Worm (Caenorhabditis elegans): ENCODE results near the gene pho-5.
A peak's percentile ranks its signal among the peaks of the same experiment; 100 is the strongest.

The pho-5 gene

ce11 chrIII:7271083-7271482 lies 14.6 kb downstream of the pho-5 start:
- TF ChIP-seq pros-1 (tag; optimal IDR thresholded peaks at IDR 0.05) (no peak), sdc-2 (tag; optimal IDR thresholded peaks at IDR 0.05) (no peak), pha-4 (tag; optimal IDR thresholded peaks at IDR 0.05) (no peak), F13H6.1 (tag; optimal IDR thresholded peaks at IDR 0.05) (no peak), ceh-24 (tag; optimal IDR thresholded peaks at IDR 0.05) (no peak), syd-9 (tag; optimal IDR thresholded peaks at IDR 0.05) (no peak)

- TF ChIP-seq mec-3 (tag; optimal IDR thresholded peaks at IDR 0.05; ENCODE audit: borderline replicate concordance), result no peak
- TF ChIP-seq nhr-232 (tag; optimal IDR thresholded peaks at IDR 0.05), result no peak
- no peak for TF ChIP-seq fax-1 (tag; optimal IDR thresholded peaks at IDR 0.05)
- no peak for TF ChIP-seq tbx-7 (tag; optimal IDR thresholded peaks at IDR 0.05)
- TF ChIP-seq pax-1 (tag; optimal IDR thresholded peaks at IDR 0.05), result no peak
- TF ChIP-seq gmeb-2 (tag; optimal IDR thresholded peaks at IDR 0.05), result no peak
- TF ChIP-seq tbx-2 (tag; optimal IDR thresholded peaks at IDR 0.05), result no peak
- no peak for TF ChIP-seq ceh-9 (tag; optimal IDR thresholded peaks at IDR 0.05)
- no peak for TF ChIP-seq ceh-31 (tag; optimal IDR thresholded peaks at IDR 0.05)
- no peak for TF ChIP-seq hlh-13 (GFP tag; optimal IDR thresholded peaks at IDR 0.05)
- no peak for TF ChIP-seq ceh-30 (tag; optimal IDR thresholded peaks at IDR 0.05)
- TF ChIP-seq pha-2 (tag; optimal IDR thresholded peaks at IDR 0.05), result no peak
These were observed 22.7 kb downstream of the pho-5 start for ce11 chrIII:7263028-7263427.

- TF ChIP-seq unc-42 (tag; optimal IDR thresholded peaks at IDR 0.05) (peak; percentile 53), ceh-48 (tag; optimal IDR thresholded peaks at IDR 0.05) (no peak)
These were observed 23.1 kb downstream of the pho-5 start for ce11 chrIII:7262592-7262991.

- TF ChIP-seq odd-2 (tag; optimal IDR thresholded peaks at IDR 0.05) (no peak), unc-3 (GFP tag; conservative IDR thresholded peaks at IDR 0.05) (no peak), unc-3 (tag; optimal IDR thresholded peaks at IDR 0.05) (no peak), eyg-1 (tag; optimal IDR thresholded peaks at IDR 0.05) (no peak), dmd-4 (tag; optimal IDR thresholded peaks at IDR 0.05; ENCODE audit: borderline replicate concordance) (no peak), C08G9.2 (tag; optimal IDR thresholded peaks at IDR 0.05) (no peak), che-1 (tag; optimal IDR thresholded peaks at IDR 0.05) (no peak), Y22D7AL.16 (tag; optimal IDR thresholded peaks at IDR 0.05) (no peak), hlh-13 (GFP tag; optimal IDR thresholded peaks at IDR 0.05) (no peak)
These were observed 26.8 kb downstream of the pho-5 start, which contains the start of gene B0361.4 for ce11 chrIII:7258931-7259330. B0361.4 (plus strand) TSS chrIII:7258991.

- TF ChIP-seq T23F11.4 (GFP tag; optimal IDR thresholded peaks at IDR 0.05), result no peak
- no peak for TF ChIP-seq lin-11 (tag; optimal IDR thresholded peaks at IDR 0.05)
- no peak for TF ChIP-seq tbx-7 (tag; optimal IDR thresholded peaks at IDR 0.05)
- no peak for TF ChIP-seq ref-2 (tag; optimal IDR thresholded peaks at IDR 0.05)
- TF ChIP-seq unc-42 (tag; optimal IDR thresholded peaks at IDR 0.05), result peak; percentile 95
- TF ChIP-seq che-1 (tag; optimal IDR thresholded peaks at IDR 0.05), result no peak
- TF ChIP-seq dmd-4 (tag; optimal IDR thresholded peaks at IDR 0.05; ENCODE audit: borderline replicate concordance), result no peak
- TF ChIP-seq pros-1 (tag; optimal IDR thresholded peaks at IDR 0.05), result no peak
These were observed 32.0 kb downstream of the pho-5 start for ce11 chrIII:7253669-7254068.

ce11 chrIII:7247740-7248139 lies 37.9 kb downstream of the pho-5 start, which contains the start of gene zmp-6:
zmp-6 (minus strand) TSS chrIII:7247840.
- TF ChIP-seq ceh-31 (tag; optimal IDR thresholded peaks at IDR 0.05) (no peak), F13H6.1 (tag; optimal IDR thresholded peaks at IDR 0.05) (no peak), K09A11.1 (tag; optimal IDR thresholded peaks at IDR 0.05; ENCODE audit: insufficient read depth) (no peak), unc-3 (GFP tag; conservative IDR thresholded peaks at IDR 0.05) (no peak), unc-3 (tag; optimal IDR thresholded peaks at IDR 0.05) (no peak), sdc-2 (tag; optimal IDR thresholded peaks at IDR 0.05) (no peak), ceh-2 (tag; optimal IDR thresholded peaks at IDR 0.05) (no peak), sox-4 (tag; optimal IDR thresholded peaks at IDR 0.05) (no peak), pag-3 (tag; optimal IDR thresholded peaks at IDR 0.05; ENCODE audit: borderline replicate concordance) (no peak)

Data from whole organism, late embryonic.